4 fruit fly cellular contexts compared by ENCODE assay signal in the genomic region with DNA sequence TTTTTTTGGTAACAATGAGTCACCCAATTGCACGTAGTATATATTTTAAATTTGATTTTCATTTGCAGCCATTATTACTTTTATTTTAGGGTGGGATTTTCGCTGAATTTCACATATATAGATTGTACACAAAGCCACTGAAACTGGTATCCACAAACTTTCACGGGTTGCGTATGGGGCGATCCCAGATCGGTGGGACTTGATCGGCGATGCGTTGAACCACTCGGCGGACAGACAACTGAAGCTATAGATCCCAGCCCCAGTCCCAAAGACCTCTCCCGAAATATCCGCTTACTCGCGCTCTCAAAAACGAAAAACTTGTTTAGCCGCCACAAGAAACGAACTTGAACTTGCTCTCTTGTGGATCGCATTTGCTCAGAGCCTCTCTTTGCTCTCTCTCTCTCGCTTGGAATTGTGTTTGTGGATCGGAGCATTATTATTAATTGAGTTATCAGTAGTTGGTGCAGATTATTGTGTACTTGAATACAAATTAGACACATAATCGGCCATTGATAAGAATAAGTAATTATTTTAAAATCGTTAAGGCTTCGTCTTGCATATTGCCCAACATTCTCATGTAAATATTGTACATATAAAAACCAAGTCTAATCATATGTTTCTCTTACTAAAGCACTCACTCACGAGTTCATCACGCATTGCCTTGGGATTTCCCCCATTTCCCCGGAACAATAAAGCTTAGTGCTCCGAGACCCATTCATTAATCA.
TF ChIP-seq lines count a peak whose summit lies in the region.

Gene Cad96Ca, minus strand, starts transcription at position 242 of the 725 bp plus-strand sequence.

- TF ChIP-seq CTCF in whole organism, embryonic (GFP tag; optimal IDR thresholded peaks at IDR 0.05; lab: Kevin White, UChicago) = no peak

TF ChIP-seq in whole organism, embryonic, 481 proteins besides CTCF, POLR2A, EP300 and RAD21 (continues in another document):
- peak; percentile 93 for TF ChIP-seq CG12769 (tag; optimal IDR thresholded peaks at IDR 0.05; lab: Kevin White, UChicago)
- TF ChIP-seq CG11247 (GFP tag; IDR thresholded peaks at IDR 0.05; lab: Robert Waterston, UW) = peak; percentile 65
- 0 out of 4 replicates have a peak, but pooled peaks have one; percentile 36 for TF ChIP-seq chinmo (GFP tag; IDR thresholded peaks at IDR 0.05; lab: Robert Waterston, UW; ENCODE audit: partially characterized antibody)
- TF ChIP-seq nom (GFP tag; optimal IDR thresholded peaks at IDR 0.05; lab: Kevin White, UChicago) = peak; percentile 46
- 0 out of 2 replicates have a peak, but pooled peaks have one; percentile 18 for TF ChIP-seq bbx (GFP tag; IDR thresholded peaks at IDR 0.05; lab: Robert Waterston, UW; ENCODE audit: partially characterized antibody)
- no peak for TF ChIP-seq CG10209 (GFP tag; optimal IDR thresholded peaks at IDR 0.05; lab: Kevin White, UChicago)
- TF ChIP-seq ken (GFP tag; IDR thresholded peaks at IDR 0.05; lab: Robert Waterston, UW) = 0 out of 3 replicates have a peak, but pooled peaks have one; percentile 6
- TF ChIP-seq cato (GFP tag; optimal IDR thresholded peaks at IDR 0.05; lab: Kevin White, UChicago; ENCODE audit: borderline replicate concordance) = no peak
- TF ChIP-seq Kr (GFP tag; optimal IDR thresholded peaks at IDR 0.05; lab: Kevin White, UChicago) = no peak
- no peak for TF ChIP-seq peb (GFP tag; IDR thresholded peaks at IDR 0.05; lab: Robert Waterston, UW)
- TF ChIP-seq z (GFP tag; IDR thresholded peaks at IDR 0.05; lab: Robert Waterston, UW) = peak; percentile 67; the same call in 1 of the 3 replicates
- peak; percentile 90 to 92 for TF ChIP-seq Trl (optimal IDR thresholded peaks at IDR 0.05; lab: Kevin White, UChicago)
- TF ChIP-seq Trl (GFP tag; optimal IDR thresholded peaks at IDR 0.05; lab: Kevin White, UChicago) = no peak
- peak; percentile 52 for TF ChIP-seq sens (GFP tag; lab: Kevin White, UChicago)
- TF ChIP-seq Bgb (GFP tag; IDR thresholded peaks at IDR 0.05; lab: Robert Waterston, UW; ENCODE audit: partially characterized antibody) = peak; percentile 17; the same call in 1 of the 2 replicates
- peak; percentile 57 for TF ChIP-seq Jarid2 (GFP tag; optimal IDR thresholded peaks at IDR 0.05; lab: Kevin White, UChicago)
- TF ChIP-seq zen2 (GFP tag; IDR thresholded peaks at IDR 0.05; lab: Robert Waterston, UW; ENCODE audit: partially characterized antibody) = peak; percentile 40; the same call in 2 of the 3 replicates

TF ChIP-seq in whole organism, prepupa, 60 proteins besides CTCF, POLR2A, EP300 and RAD21 (continues in another document):
- TF ChIP-seq lz (GFP tag; optimal IDR thresholded peaks at IDR 0.05; lab: Kevin White, UChicago) = no peak
- TF ChIP-seq Smox (GFP tag; optimal IDR thresholded peaks at IDR 0.05; lab: Kevin White, UChicago) = no peak
- TF ChIP-seq CG7368 (GFP tag; optimal IDR thresholded peaks at IDR 0.05; lab: Kevin White, UChicago) = no peak
- peak; percentile 23 for TF ChIP-seq dsx (GFP tag; optimal IDR thresholded peaks at IDR 0.05; lab: Kevin White, UChicago; ENCODE audit: poor library complexity, severe bottlenecking)
- peak; percentile 41 for TF ChIP-seq CG6854 (GFP tag; optimal IDR thresholded peaks at IDR 0.05; lab: Kevin White, UChicago)
- peak; percentile 9 to 44 for TF ChIP-seq ss (GFP tag; optimal IDR thresholded peaks at IDR 0.05; lab: Kevin White, UChicago)
- TF ChIP-seq vri (GFP tag; optimal IDR thresholded peaks at IDR 0.05; lab: Kevin White, UChicago) = no peak
- TF ChIP-seq CG9139 (GFP tag; optimal IDR thresholded peaks at IDR 0.05; lab: Kevin White, UChicago) = peak; percentile 1
- no peak for TF ChIP-seq fd59A (GFP tag; optimal IDR thresholded peaks at IDR 0.05; lab: Kevin White, UChicago)
- TF ChIP-seq Sox15 (GFP tag; optimal IDR thresholded peaks at IDR 0.05; lab: Kevin White, UChicago) = no peak
- no peak for TF ChIP-seq dac (GFP tag; optimal IDR thresholded peaks at IDR 0.05; lab: Kevin White, UChicago)
- no peak for TF ChIP-seq CG8119 (GFP tag; IDR thresholded peaks at IDR 0.05; lab: Robert Waterston, UW)
- TF ChIP-seq acj6 (GFP tag; optimal IDR thresholded peaks at IDR 0.05; lab: Kevin White, UChicago) = no peak
- TF ChIP-seq Lpt (GFP tag; optimal IDR thresholded peaks at IDR 0.05; lab: Kevin White, UChicago) = no peak
- TF ChIP-seq Eip75B (GFP tag; optimal IDR thresholded peaks at IDR 0.05; lab: Kevin White, UChicago) = no peak
- TF ChIP-seq CG11294 (GFP tag; IDR thresholded peaks at IDR 0.05; lab: Robert Waterston, UW) = no peak
- TF ChIP-seq Ets96B (tag; optimal IDR thresholded peaks at IDR 0.05; lab: Kevin White, UChicago) = no peak
- no peak for TF ChIP-seq achi (GFP tag; optimal IDR thresholded peaks at IDR 0.05; lab: Kevin White, UChicago)
- TF ChIP-seq pdm3 (GFP tag; optimal IDR thresholded peaks at IDR 0.05; lab: Kevin White, UChicago) = no peak
- no peak for TF ChIP-seq spab (GFP tag; optimal IDR thresholded peaks at IDR 0.05; lab: Kevin White, UChicago)
- TF ChIP-seq esn (GFP tag; optimal IDR thresholded peaks at IDR 0.05; lab: Kevin White, UChicago) = no peak
- peak; percentile 39; the same call in 1 of the 3 replicates for TF ChIP-seq eg (GFP tag; IDR thresholded peaks at IDR 0.05; lab: Robert Waterston, UW)

TF ChIP-seq in whole organism, pupa, 21 proteins besides CTCF, POLR2A, EP300 and RAD21:
- peak; percentile 48 for TF ChIP-seq EcR (GFP tag; optimal IDR thresholded peaks at IDR 0.05; lab: Kevin White, UChicago)
- TF ChIP-seq CG8159 (tag; optimal IDR thresholded peaks at IDR 0.05; lab: Kevin White, UChicago) = no peak
- peak; percentile 23 for TF ChIP-seq Pif1A (GFP tag; optimal IDR thresholded peaks at IDR 0.05; lab: Kevin White, UChicago)
- no peak for TF ChIP-seq CG34367 (tag; optimal IDR thresholded peaks at IDR 0.05; lab: Kevin White, UChicago)
- TF ChIP-seq Ets98B (GFP tag; IDR thresholded peaks at IDR 0.05; lab: Robert Waterston, UW) = peak; percentile 24; the same call in 1 of the 2 replicates
- no peak for TF ChIP-seq D1 (tag; optimal IDR thresholded peaks at IDR 0.05; lab: Kevin White, UChicago)
- peak; percentile 21; the same call in 1 of the 2 replicates for TF ChIP-seq CG12605 (GFP tag; IDR thresholded peaks at IDR 0.05; lab: Robert Waterston, UW)

TF ChIP-seq in whole organism, wandering third instar larva, 38 proteins besides CTCF, POLR2A, EP300 and RAD21:
- TF ChIP-seq Hr78 (GFP tag; optimal IDR thresholded peaks at IDR 0.05; lab: Kevin White, UChicago) = no peak
- no peak for TF ChIP-seq Rel (GFP tag; optimal IDR thresholded peaks at IDR 0.05; lab: Kevin White, UChicago)
- TF ChIP-seq Rel (tag; optimal IDR thresholded peaks at IDR 0.05; lab: Kevin White, UChicago) = peak; percentile 71
- TF ChIP-seq Hr83 (GFP tag; optimal IDR thresholded peaks at IDR 0.05; lab: Kevin White, UChicago; ENCODE audit: poor library complexity, severe bottlenecking) = peak; percentile 21
- no peak for TF ChIP-seq dmrt93B (GFP tag; optimal IDR thresholded peaks at IDR 0.05; lab: Kevin White, UChicago)
- TF ChIP-seq Vsx2 (GFP tag; optimal IDR thresholded peaks at IDR 0.05; lab: Kevin White, UChicago; ENCODE audit: partially characterized antibody) = peak; percentile 85
- peak; percentile 47 to 78 for TF ChIP-seq dl (GFP tag; optimal IDR thresholded peaks at IDR 0.05; lab: Kevin White, UChicago; ENCODE audit: insufficient read depth in 1 of 2, partially characterized antibody in 2 of 2)
- peak; percentile 89 for TF ChIP-seq Dif (GFP tag; optimal IDR thresholded peaks at IDR 0.05; lab: Kevin White, UChicago; ENCODE audit: partially characterized antibody)
TF ChIP-seq in whole organism, wandering third instar larva: peak in this region for 5.

Comparison
In these comparisons a context has a peak if more than half of its experiments do, and no peak if none do; other contexts are left out.
1. Of the 7 proteins assayed by ChIP-seq in both whole organism, embryonic and whole organism, prepupa: peak only in whole organism, embryonic: none; only in whole organism, prepupa: CG6854; in both: none; in neither: 6.